Worm (Caenorhabditis elegans) whole organism, L2 larva: ENCODE results near the gene T20F7.3.

Experiments
- C34F6.9 ChIP-seq: fragments of 150-350 bp; optimal IDR thresholded peaks from 2 replicates; lab custom pipeline; 2014; ENCODE audit warnings: missing biosample characterization, missing genetic modification characterization
- F13H6.1 ChIP-seq: sonication (generic microtip); optimal IDR thresholded peaks from 2 replicates; lab custom pipeline; 2016; ENCODE audit warnings: missing genetic modification characterization, missing compliant biosample characterization
- Y55F3AM.14 ChIP-seq: fragments of 200-800 bp; sonication (Bioruptor generic); optimal IDR thresholded peaks from 2 replicates; lab custom pipeline; 2018; ENCODE audit warnings: mild to moderate bottlenecking, missing genetic modification characterization, missing compliant biosample characterization
- ZK546.5 ChIP-seq: sonication (generic microtip); optimal IDR thresholded peaks from 2 replicates; lab custom pipeline; 2017; ENCODE audit warnings: missing biosample characterization, missing genetic modification characterization
- alr-1 ChIP-seq: fragments of 150-350 bp; optimal IDR thresholded peaks from 2 replicates; lab custom pipeline; 2014; ENCODE audit warnings: missing biosample characterization, missing genetic modification characterization
- blmp-1 ChIP-seq: sonication (generic microtip); optimal IDR thresholded peaks from 2 replicates; lab custom pipeline; 2017; ENCODE audit warnings: missing genetic modification characterization, mild to moderate bottlenecking, missing compliant biosample characterization, antibody characterized with exemption, moderate library complexity; ENCODE audit not compliant: insufficient read depth
- ceh-16 ChIP-seq: fragments of 150-350 bp; optimal IDR thresholded peaks from 2 replicates; lab custom pipeline; 2014; ENCODE audit warnings: missing biosample characterization, missing genetic modification characterization
- ceh-82 ChIP-seq: fragments of 150-350 bp; optimal IDR thresholded peaks from 2 replicates; lab custom pipeline; 2014; ENCODE audit warnings: missing biosample characterization, missing genetic modification characterization
- dmd-4 ChIP-seq: sonication (generic microtip); optimal IDR thresholded peaks from 2 replicates; lab custom pipeline; 2017; ENCODE audit warnings: missing biosample characterization, missing genetic modification characterization
- egl-27 ChIP-seq: sonication (generic microtip); optimal IDR thresholded peaks from 3 replicates; lab custom pipeline; 2017; ENCODE audit warnings: missing biosample characterization, missing genetic modification reagents, missing genetic modification characterization
- elt-3 ChIP-seq: sonication (generic microtip); optimal IDR thresholded peaks from 2 replicates; lab custom pipeline; 2017; ENCODE audit warnings: missing biosample characterization, missing genetic modification characterization
- gmeb-1 ChIP-seq: fragments of 150-350 bp; optimal IDR thresholded peaks from 2 replicates; lab custom pipeline; 2014; ENCODE audit warnings: missing biosample characterization, missing genetic modification characterization
- lin-11 ChIP-seq: fragments of 150-350 bp; sonication (generic microtip); optimal IDR thresholded peaks from 2 replicates; lab custom pipeline; 2014; ENCODE audit warnings: missing biosample characterization, missing genetic modification characterization, inconsistent platforms, mixed read lengths
- lin-13 ChIP-seq: fragments of 150-350 bp; optimal IDR thresholded peaks from 2 replicates; lab custom pipeline; 2014; ENCODE audit warnings: missing biosample characterization, missing genetic modification reagents, missing genetic modification characterization
- lin-39 ChIP-seq: fragments of 150-350 bp; optimal IDR thresholded peaks from 2 replicates; lab custom pipeline; 2014; ENCODE audit warnings: missing biosample characterization, missing genetic modification reagents, missing genetic modification characterization
- lsy-2 ChIP-seq, 2 experiments: fragments of 150-350 bp in 1 of 2; sonication (generic microtip) in 1 of 2; optimal IDR thresholded peaks; 2 replicates each; lab custom pipeline; 2014 to 2017; ENCODE audit warnings: missing biosample characterization in 2 of 2, missing genetic modification characterization in 2 of 2
- mab-5 ChIP-seq: fragments of 150-350 bp; optimal IDR thresholded peaks from 2 replicates; lab custom pipeline; 2014; ENCODE audit warnings: missing biosample characterization, missing genetic modification characterization
- mbf-1 ChIP-seq: sonication (generic microtip); optimal IDR thresholded peaks from 2 replicates; lab custom pipeline; 2017; ENCODE audit warnings: missing biosample characterization, missing genetic modification characterization
- mdl-1 ChIP-seq, 2 experiments: fragments of 150-350 bp in 1 of 2; sonication (generic microtip) in 1 of 2; optimal IDR thresholded peaks; 2 replicates each; lab custom pipeline; 2017; ENCODE audit warnings: missing biosample characterization in 2 of 2, missing genetic modification characterization in 2 of 2
- nhr-10 ChIP-seq: sonication (generic microtip); optimal IDR thresholded peaks from 2 replicates; lab custom pipeline; 2017; ENCODE audit warnings: missing biosample characterization, missing genetic modification characterization
- nhr-12 ChIP-seq: fragments of 150-350 bp; optimal IDR thresholded peaks from 2 replicates; lab custom pipeline; 2014; ENCODE audit warnings: missing biosample characterization, missing genetic modification characterization
- nhr-129 ChIP-seq: fragments of 150-350 bp; optimal IDR thresholded peaks from 2 replicates; lab custom pipeline; 2014; ENCODE audit warnings: missing biosample characterization, missing genetic modification characterization
- nhr-21 ChIP-seq: fragments of 150-350 bp; optimal IDR thresholded peaks from 2 replicates; lab custom pipeline; 2014; ENCODE audit warnings: missing biosample characterization, missing genetic modification characterization
- nhr-23 ChIP-seq: fragments of 150-350 bp; optimal IDR thresholded peaks from 2 replicates; lab custom pipeline; 2014; ENCODE audit warnings: missing biosample characterization, missing genetic modification reagents, missing genetic modification characterization
- nhr-25 ChIP-seq: fragments of 150-350 bp; sonication (generic microtip); optimal IDR thresholded peaks from 3 replicates; lab custom pipeline; 2014; ENCODE audit warnings: missing biosample characterization, missing genetic modification characterization
- nhr-77 ChIP-seq: fragments of 150-350 bp; optimal IDR thresholded peaks from 2 replicates; lab custom pipeline; 2014; ENCODE audit warnings: missing biosample characterization, missing genetic modification characterization
- peb-1 ChIP-seq: fragments of 150-350 bp; optimal IDR thresholded peaks from 2 replicates; lab custom pipeline; 2014; ENCODE audit warnings: missing biosample characterization, missing genetic modification characterization
- sem-4 ChIP-seq: fragments of 150-350 bp; optimal IDR thresholded peaks from 2 replicates; lab custom pipeline; 2014; ENCODE audit warnings: missing biosample characterization, missing genetic modification reagents, missing genetic modification characterization
- skn-1 ChIP-seq: sonication (generic microtip); optimal IDR thresholded peaks from 2 replicates; lab custom pipeline; 2017; ENCODE audit warnings: missing biosample characterization, missing genetic modification characterization
- sma-9 ChIP-seq, 2 experiments: fragments of 150-350 bp in 1 of 2; sonication (generic microtip) in 1 of 2; optimal IDR thresholded peaks; 2 replicates each; lab custom pipeline; 2014 to 2016; ENCODE audit warnings: missing genetic modification characterization in 2 of 2, mild to moderate bottlenecking in 1 of 2, missing biosample characterization in 1 of 2, missing compliant biosample characterization in 1 of 2, missing genetic modification reagents in 1 of 2, moderate library complexity in 1 of 2
- unc-39 ChIP-seq: fragments of 150-350 bp; optimal IDR thresholded peaks from 2 replicates; lab custom pipeline; 2014; ENCODE audit warnings: missing biosample characterization, missing genetic modification characterization
- unc-62 ChIP-seq: fragments of 150-350 bp; optimal IDR thresholded peaks from 2 replicates; lab custom pipeline; 2014; ENCODE audit warnings: missing biosample characterization, missing genetic modification reagents, missing genetic modification characterization
- ztf-1 ChIP-seq: fragments of 200-800 bp; sonication (Bioruptor generic); conservative IDR thresholded peaks from 2 replicates; pipeline ENCODE4 v1.3.6; 2022; ENCODE audit warnings: missing genetic modification characterization, missing compliant biosample characterization
- ztf-11 ChIP-seq: sonication (generic microtip); optimal IDR thresholded peaks from 2 replicates; lab custom pipeline; 2017; ENCODE audit warnings: missing biosample characterization, missing genetic modification characterization

Gene T20F7.3

ce11 chrX:16840738-16841137, 19.5 kb upstream of the T20F7.3 start, which contains the start of gene dyla-1:
Gene dyla-1, plus strand, starts transcription at chrX:16841038.
- no peak for TF ChIP-seq nhr-12 (tag; lab: Kevin White, UChicago)
- no peak for TF ChIP-seq unc-39 (tag; lab: Kevin White, UChicago)
- no peak for TF ChIP-seq nhr-25
- TF ChIP-seq F13H6.1, result no peak
- no peak for TF ChIP-seq nhr-23
- TF ChIP-seq gmeb-1, result no peak
- no peak for TF ChIP-seq nhr-10 (tag; lab: Kevin White, UChicago)
- no peak for TF ChIP-seq mab-5
- no peak for TF ChIP-seq dmd-4 (tag; lab: Kevin White, UChicago)
- TF ChIP-seq nhr-21 (tag; lab: Kevin White, UChicago), result no peak
- TF ChIP-seq ceh-82 (tag; lab: Kevin White, UChicago), result no peak

ce11 chrX:16842935-16843334, 17.3 kb upstream of the T20F7.3 start:
- TF ChIP-seq nhr-21 (tag; lab: Kevin White, UChicago) (no peak), nhr-129 (tag; lab: Kevin White, UChicago) (no peak), lin-13 (GFP tag; lab: Kevin White, UChicago) (no peak), mbf-1 (no peak), lin-11 (tag; lab: Kevin White, UChicago) (no peak), nhr-12 (tag; lab: Kevin White, UChicago) (no peak), ceh-16 (tag; lab: Kevin White, UChicago) (no peak), nhr-23 (no peak), gmeb-1 (no peak), elt-3 (tag; lab: Kevin White, UChicago) (no peak), alr-1 (tag; lab: Kevin White, UChicago) (no peak), peb-1 (no peak), lin-39 (tag; lab: Kevin White, UChicago) (no peak)

ce11 chrX:16844924-16845323, 15.3 kb upstream of the T20F7.3 start, which contains the start of gene F41G4.8:
Gene F41G4.8, minus strand, starts transcription at chrX:16845024.
- no peak for TF ChIP-seq nhr-12 (tag; lab: Kevin White, UChicago)
- no peak for TF ChIP-seq mbf-1
- no peak for TF ChIP-seq lin-13 (GFP tag; lab: Kevin White, UChicago)
- no peak for TF ChIP-seq C34F6.9
- TF ChIP-seq unc-62, result no peak
- TF ChIP-seq lsy-2 (tag; optimal IDR thresholded peaks at IDR 0.05; lab: Kevin White, UChicago), result no peak
- no peak for TF ChIP-seq nhr-25
- no peak for TF ChIP-seq lin-39 (tag; lab: Kevin White, UChicago)
- no peak for TF ChIP-seq egl-27 (tag; lab: Kevin White, UChicago)

- TF ChIP-seq nhr-77 (tag; lab: Kevin White, UChicago) (no peak), mab-5 (no peak), alr-1 (tag; lab: Kevin White, UChicago) (no peak), mbf-1 (no peak), nhr-12 (tag; lab: Kevin White, UChicago) (no peak), skn-1 (tag; lab: Kevin White, UChicago) (no peak), Y55F3AM.14 (GFP tag; lab: Kevin White, UChicago) (no peak), ZK546.5 (tag; lab: Kevin White, UChicago) (no peak), unc-62 (no peak), unc-39 (tag; lab: Kevin White, UChicago) (no peak), sem-4 (tag; lab: Kevin White, UChicago) (no peak)
Observed at ce11 chrX:16863320-16863719, 3.1 kb downstream of the T20F7.3 start.

- TF ChIP-seq nhr-10 (tag; lab: Kevin White, UChicago) (no peak), F13H6.1 (no peak), lin-13 (GFP tag; lab: Kevin White, UChicago) (no peak), ztf-1 (no peak), blmp-1 (tag; lab: Kevin White, UChicago) (no peak), mab-5 (no peak), ztf-11 (tag; lab: Kevin White, UChicago) (no peak), egl-27 (tag; lab: Kevin White, UChicago) (no peak), lin-11 (tag; lab: Kevin White, UChicago) (no peak), ceh-16 (tag; lab: Kevin White, UChicago) (no peak), nhr-12 (tag; lab: Kevin White, UChicago) (no peak), mdl-1 (tag; optimal IDR thresholded peaks at IDR 0.05; lab: Kevin White, UChicago) (no peak), mbf-1 (no peak), sma-9 (GFP tag; optimal IDR thresholded peaks at IDR 0.05; lab: Kevin White, UChicago) (no peak), sma-9 (tag; optimal IDR thresholded peaks at IDR 0.05; lab: Kevin White, UChicago) (no peak), nhr-25 (no peak)
Observed at ce11 chrX:16865016-16865415, 4.8 kb downstream of the T20F7.3 start.
